Worm (Caenorhabditis elegans): ENCODE measurements around the gene C44C1.6.

- TF ChIP-seq xbp-1 (tag; optimal IDR thresholded peaks at IDR 0.05) (no peak), elt-2 (tag; optimal IDR thresholded peaks at IDR 0.05) (peak; percentile 17), nhr-84 (tag; optimal IDR thresholded peaks at IDR 0.05) (no peak)
Observed at ce11 chrX:1009512-1009911, 39.4 kb upstream of the C44C1.6 start.
